Worm (Caenorhabditis elegans) whole organism, late embryonic: Measurements from ENCODE around the gene T23B7.2.

Experiments used
- C38D4.7 ChIP-seq: fragments of 200-800 bp; sonication (Bioruptor generic); optimal IDR thresholded peaks from 2 replicates; lab custom pipeline; 2018; ENCODE audit warnings: mild to moderate bottlenecking, missing genetic modification characterization, moderate library complexity, missing compliant biosample characterization
- F13H6.1 ChIP-seq: sonication (generic microtip); optimal IDR thresholded peaks from 2 replicates; lab custom pipeline; 2016; ENCODE audit warnings: missing genetic modification characterization, missing compliant biosample characterization
- K02D7.2 ChIP-seq: sonication (generic microtip); optimal IDR thresholded peaks from 2 replicates; lab custom pipeline; 2017; ENCODE audit warnings: mild to moderate bottlenecking, missing genetic modification characterization, missing compliant biosample characterization
- K09A11.1 ChIP-seq: sonication (generic microtip); optimal IDR thresholded peaks from 2 replicates; lab custom pipeline; 2017; ENCODE audit warnings: antibody characterized with exemption, mild to moderate bottlenecking, missing genetic modification characterization, missing compliant biosample characterization; ENCODE audit not compliant: insufficient read depth
- T23F11.4 ChIP-seq: fragments of 200-800 bp; sonication (Bioruptor generic); optimal IDR thresholded peaks from 2 replicates; lab custom pipeline; 2018; ENCODE audit warnings: mild to moderate bottlenecking, missing genetic modification characterization, missing compliant biosample characterization
- Y22D7AL.16 ChIP-seq: sonication (generic microtip); optimal IDR thresholded peaks from 2 replicates; lab custom pipeline; 2016; ENCODE audit warnings: missing genetic modification characterization, missing compliant biosample characterization
- ama-1 ChIP-seq: fragments of 150-350 bp; optimal IDR thresholded peaks from 2 replicates; lab custom pipeline; 2014
- ceh-14 ChIP-seq: sonication (generic microtip); optimal IDR thresholded peaks from 2 replicates; lab custom pipeline; 2016; ENCODE audit warnings: missing genotype, missing genetic modification characterization, missing compliant biosample characterization
- ceh-18 ChIP-seq: sonication (generic microtip); optimal IDR thresholded peaks from 2 replicates; lab custom pipeline; 2016; ENCODE audit warnings: missing genetic modification characterization, missing compliant biosample characterization
- ceh-22 ChIP-seq: sonication (generic microtip); optimal IDR thresholded peaks from 2 replicates; lab custom pipeline; 2017; ENCODE audit warnings: missing biosample characterization, missing genetic modification characterization
- ceh-30 ChIP-seq: fragments of 150-350 bp; optimal IDR thresholded peaks from 2 replicates; lab custom pipeline; 2014; ENCODE audit warnings: missing biosample characterization, missing genetic modification characterization
- ceh-34 ChIP-seq: sonication (generic microtip); optimal IDR thresholded peaks from 2 replicates; lab custom pipeline; 2016; ENCODE audit warnings: mild to moderate bottlenecking, missing genetic modification characterization, missing compliant biosample characterization
- che-1 ChIP-seq: sonication (generic microtip); optimal IDR thresholded peaks from 2 replicates; lab custom pipeline; 2016; ENCODE audit warnings: mild to moderate bottlenecking, missing genetic modification characterization, missing compliant biosample characterization
- dve-1 ChIP-seq: sonication (generic microtip); optimal IDR thresholded peaks from 2 replicates; lab custom pipeline; 2017; ENCODE audit warnings: antibody characterized with exemption, mild to moderate bottlenecking, missing genetic modification characterization, missing compliant biosample characterization
- elt-2 ChIP-seq: sonication (generic microtip); optimal IDR thresholded peaks from 2 replicates; lab custom pipeline; 2016; ENCODE audit warnings: missing genetic modification reagents, missing genetic modification characterization, missing compliant biosample characterization
- fax-1 ChIP-seq: sonication (generic microtip); optimal IDR thresholded peaks from 2 replicates; lab custom pipeline; 2016; ENCODE audit warnings: missing genotype, missing genetic modification characterization, missing compliant biosample characterization
- fkh-10 ChIP-seq: fragments of 150-350 bp; optimal IDR thresholded peaks from 2 replicates; lab custom pipeline; 2014; ENCODE audit warnings: missing biosample characterization, missing genetic modification reagents, missing genetic modification characterization
- fkh-6 ChIP-seq: sonication (generic microtip); optimal IDR thresholded peaks from 2 replicates; lab custom pipeline; 2016; ENCODE audit warnings: missing genetic modification characterization, missing compliant biosample characterization
- hlh-15 ChIP-seq: sonication (generic microtip); optimal IDR thresholded peaks from 2 replicates; lab custom pipeline; 2016; ENCODE audit warnings: missing genetic modification characterization, missing compliant biosample characterization
- hlh-30 ChIP-seq: sonication (generic microtip); optimal IDR thresholded peaks from 2 replicates; lab custom pipeline; 2017; ENCODE audit warnings: antibody characterized with exemption, missing genetic modification characterization, missing compliant biosample characterization; ENCODE audit not compliant: insufficient read depth
- hlh-6 ChIP-seq: sonication (generic microtip); optimal IDR thresholded peaks from 2 replicates; lab custom pipeline; 2016; ENCODE audit warnings: missing genotype, missing genetic modification characterization, missing compliant biosample characterization
- lin-11 ChIP-seq: fragments of 200-800 bp; sonication (Bioruptor generic); optimal IDR thresholded peaks from 2 replicates; lab custom pipeline; 2018; ENCODE audit warnings: mild to moderate bottlenecking, missing genetic modification characterization, missing compliant biosample characterization
- nhr-11 ChIP-seq: fragments of 150-350 bp; optimal IDR thresholded peaks from 2 replicates; lab custom pipeline; 2014; ENCODE audit warnings: missing biosample characterization, missing genetic modification characterization
- nhr-232 ChIP-seq: sonication (generic microtip); optimal IDR thresholded peaks from 2 replicates; lab custom pipeline; 2016; ENCODE audit warnings: missing genetic modification characterization, missing compliant biosample characterization
- pax-1 ChIP-seq: fragments of 150-350 bp; optimal IDR thresholded peaks from 2 replicates; lab custom pipeline; 2014; ENCODE audit warnings: missing biosample characterization, missing genetic modification characterization
- pqm-1 ChIP-seq: sonication (generic microtip); optimal IDR thresholded peaks from 2 replicates; lab custom pipeline; 2016; ENCODE audit warnings: missing genetic modification characterization, missing compliant biosample characterization
- sdc-2 ChIP-seq: sonication (generic microtip); optimal IDR thresholded peaks from 2 replicates; lab custom pipeline; 2016; ENCODE audit warnings: missing genotype, missing genetic modification characterization, missing compliant biosample characterization
- tbx-2 ChIP-seq: sonication (generic microtip); optimal IDR thresholded peaks from 2 replicates; lab custom pipeline; 2016; ENCODE audit warnings: missing genetic modification characterization, missing compliant biosample characterization
- unc-3 ChIP-seq, 2 experiments: fragments of 200-800 bp in 1 of 2; sonication (Bioruptor generic) in 1 of 2; sonication (generic microtip) in 1 of 2; conservative IDR thresholded peaks in 1 of 2; optimal IDR thresholded peaks in 1 of 2; 2 replicates each; pipeline versions ENCODE4 v1.3.6 to Lab custom; 2016 to 2022; ENCODE audit warnings: missing compliant biosample characterization in 2 of 2, missing genetic modification characterization in 2 of 2, missing genetic modification reagents in 1 of 2
- unc-86 ChIP-seq: sonication (generic microtip); optimal IDR thresholded peaks from 2 replicates; lab custom pipeline; 2016; ENCODE audit warnings: missing genetic modification characterization, missing compliant biosample characterization

The T23B7.2 gene

DNA sequence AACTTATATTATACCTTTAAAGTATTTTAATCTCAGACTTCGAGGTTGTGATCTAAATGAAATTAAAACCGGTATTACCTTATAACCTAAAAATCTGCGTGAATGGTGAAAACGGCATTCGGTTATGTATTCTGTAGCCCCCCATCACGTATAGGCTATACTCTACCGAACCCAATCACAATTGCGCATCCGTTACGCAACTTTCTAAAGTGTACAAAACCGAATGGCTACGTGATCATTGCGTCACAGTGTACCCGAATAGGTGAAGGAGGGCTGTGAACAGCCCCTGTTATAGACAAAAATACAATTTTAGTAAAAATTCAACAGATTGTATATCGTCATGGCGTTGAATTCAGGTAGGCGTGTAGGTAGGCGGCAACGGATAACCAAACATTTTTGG, 19.4 kb downstream of the T23B7.2 start:
- no peak for TF ChIP-seq nhr-232 (tag; lab: Kevin White, UChicago)
- peak; percentile 60 for TF ChIP-seq elt-2 (tag; lab: Kevin White, UChicago)
- TF ChIP-seq, all 69 proteins: peak for 1

DNA sequence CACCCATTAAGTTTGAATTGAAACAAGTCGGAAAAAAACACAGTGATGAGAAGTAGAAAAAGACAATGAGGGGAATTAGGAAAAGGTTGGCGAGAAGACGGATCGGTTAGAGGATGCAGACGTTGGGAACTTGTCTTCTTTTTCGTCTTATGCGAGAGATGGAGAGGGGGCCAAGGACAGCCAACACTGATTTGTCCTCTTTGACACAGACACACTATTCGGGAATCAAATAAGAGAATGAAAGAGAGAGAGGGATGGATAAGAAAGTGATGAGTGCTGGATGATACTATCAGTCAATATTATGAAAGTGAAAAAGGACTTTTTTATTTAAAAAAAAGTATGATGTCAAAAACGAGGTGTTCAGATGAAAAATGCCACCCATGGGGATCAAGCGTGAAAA, 20.3 kb downstream of the T23B7.2 start, which contains the start of gene lact-5:
Gene lact-5, minus strand, starts transcription at position 1 of the 400 bp plus-strand sequence.
- TF ChIP-seq elt-2 (tag; lab: Kevin White, UChicago) (peak; percentile 15), T23F11.4 (GFP tag; lab: Kevin White, UChicago) (no peak)

- no peak for TF ChIP-seq sdc-2 (tag; lab: Kevin White, UChicago)
- TF ChIP-seq hlh-6 (tag; lab: Kevin White, UChicago): no peak
- no peak for TF ChIP-seq hlh-30 (tag; lab: Kevin White, UChicago)
- TF ChIP-seq, all 69 proteins: peak for 0
Observed at ce11 chrII:4818780-4819179, 23.3 kb downstream of the T23B7.2 start.

DNA sequence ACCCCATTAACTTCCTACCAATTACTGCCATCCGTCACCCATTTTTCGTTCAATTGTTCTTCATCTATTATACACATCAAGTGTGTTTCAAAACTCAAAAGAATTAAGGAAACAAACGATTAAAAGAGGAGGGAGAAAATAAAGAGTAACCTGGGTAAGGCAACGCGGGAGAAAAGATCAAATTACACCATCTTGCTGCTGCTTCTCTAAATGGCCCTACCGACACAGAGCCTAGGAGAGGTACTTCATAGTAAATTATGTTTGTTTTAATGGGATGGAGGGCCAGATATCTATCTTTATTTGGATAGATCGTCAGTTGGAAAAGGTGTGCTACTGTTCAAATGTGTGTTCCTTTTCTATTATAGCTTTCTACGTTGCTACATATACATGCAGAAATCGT, 26.7 kb downstream of the T23B7.2 start:
- TF ChIP-seq ceh-34 (tag; lab: Kevin White, UChicago) (peak; percentile 94), K02D7.2 (tag; lab: Kevin White, UChicago) (no peak)

DNA sequence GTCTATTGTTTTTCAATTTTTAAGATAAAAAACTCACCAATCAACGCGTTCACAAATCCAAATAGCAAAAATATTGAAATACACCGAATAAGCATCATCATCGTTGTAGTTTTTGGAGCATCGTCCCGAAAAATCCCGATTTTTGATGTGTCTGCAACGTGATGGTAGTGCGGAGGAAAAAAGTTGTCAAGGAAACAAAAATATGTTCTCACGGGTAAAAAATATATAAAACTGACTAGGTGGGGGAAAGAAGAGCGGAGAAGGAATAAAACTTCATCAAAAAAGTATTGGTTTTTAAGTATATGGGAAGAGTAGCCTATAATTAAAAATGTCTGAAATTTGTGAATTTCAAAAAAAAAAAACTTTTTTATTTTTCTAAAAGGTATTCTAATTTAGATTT, 30.1 kb downstream of the T23B7.2 start, which contains the start of gene rig-6:
Gene rig-6, minus strand, starts transcription at position 101 of the 400 bp plus-strand sequence.
- TF ChIP-seq K09A11.1: no peak
- TF ChIP-seq unc-86 (tag; lab: Kevin White, UChicago): no peak
- TF ChIP-seq T23F11.4 (GFP tag; lab: Kevin White, UChicago): no peak
- no peak for TF ChIP-seq pqm-1 (tag; lab: Kevin White, UChicago)
- no peak for TF ChIP-seq ama-1 (lab: Kevin White, UChicago)
- no peak for TF ChIP-seq K02D7.2 (tag; lab: Kevin White, UChicago)
- no peak for TF ChIP-seq unc-3 (GFP tag; conservative IDR thresholded peaks at IDR 0.05; lab: Robert Waterston, UW)
- no peak for TF ChIP-seq unc-3 (tag; optimal IDR thresholded peaks at IDR 0.05; lab: Kevin White, UChicago)
- no peak for TF ChIP-seq Y22D7AL.16 (tag; lab: Kevin White, UChicago)
- no peak for TF ChIP-seq elt-2 (tag; lab: Kevin White, UChicago)
- TF ChIP-seq ceh-34 (tag; lab: Kevin White, UChicago): no peak

DNA sequence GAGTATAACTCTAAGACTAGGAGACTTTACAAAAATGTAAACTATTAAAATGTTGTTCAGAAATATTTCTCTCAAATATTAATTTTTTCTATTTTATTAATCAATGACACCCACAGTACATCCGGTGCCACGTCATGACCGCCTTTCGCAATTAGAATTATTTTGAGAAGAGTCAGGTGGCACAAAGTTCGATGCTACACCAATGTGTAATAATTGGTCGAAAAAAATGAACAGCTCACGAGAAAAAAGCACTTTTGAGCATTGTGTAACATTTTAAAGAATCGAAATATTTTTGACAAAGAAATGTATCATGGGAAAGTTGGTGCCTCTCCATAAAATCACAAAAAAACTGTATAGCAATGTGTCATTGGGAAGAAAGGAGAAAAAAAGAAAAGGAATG, 35.3 kb downstream of the T23B7.2 start:
- TF ChIP-seq C38D4.7 (GFP tag; lab: Kevin White, UChicago) (no peak), ama-1 (lab: Kevin White, UChicago) (no peak), ceh-34 (tag; lab: Kevin White, UChicago) (no peak), tbx-2 (no peak), ceh-22 (tag; lab: Kevin White, UChicago) (no peak), ceh-30 (tag; lab: Kevin White, UChicago) (no peak), hlh-15 (tag; lab: Kevin White, UChicago) (no peak), nhr-11 (no peak), ceh-18 (tag; lab: Kevin White, UChicago) (no peak), pax-1 (tag; lab: Kevin White, UChicago) (no peak), ceh-14 (tag; lab: Kevin White, UChicago) (no peak), sdc-2 (tag; lab: Kevin White, UChicago) (no peak), che-1 (tag; lab: Kevin White, UChicago) (no peak), fax-1 (tag; lab: Kevin White, UChicago) (no peak), unc-86 (tag; lab: Kevin White, UChicago) (no peak), F13H6.1 (tag; lab: Kevin White, UChicago) (no peak), fkh-6 (tag; lab: Kevin White, UChicago) (no peak), lin-11 (no peak), dve-1 (tag; lab: Kevin White, UChicago) (no peak), fkh-10 (no peak)
